Worm (Caenorhabditis elegans) whole organism, dauer: ENCODE results near the gene Y73F8A.15.
"Not testable (repeated sequence)": the region's sequence is repeated elsewhere in the genome, so short reads cannot be mapped to it uniquely, and the experiment has no call there.

Experiments used
- unc-62 ChIP-seq: sonication (generic microtip); optimal IDR thresholded peaks from 2 replicates; lab custom pipeline; 2017; ENCODE audit warnings: missing biosample characterization, missing genetic modification reagents, missing genetic modification characterization

The Y73F8A.15 gene

ce11 chrIV:15321279-15321678 lies at the start of gene Y73F8A.15:
Gene Y73F8A.15 (plus strand): TSS chrIV:15321579.
- no peak for TF ChIP-seq unc-62 (GFP tag; lab: Kevin White, UChicago)

ce11 chrIV:15274063-15274462 lies 47.3 kb upstream of the Y73F8A.15 start:
- TF ChIP-seq unc-62 (GFP tag; lab: Kevin White, UChicago), result no peak

- no peak for TF ChIP-seq unc-62 (GFP tag; lab: Kevin White, UChicago)
Observed at ce11 chrIV:15275363-15275854, 46.0 kb upstream of the Y73F8A.15 start, which contains the start of gene ccg-1. Gene ccg-1 (minus strand): TSS chrIV:15275804.

ce11 chrIV:15280219-15280618 lies 41.2 kb upstream of the Y73F8A.15 start:
- no peak for TF ChIP-seq unc-62 (GFP tag; lab: Kevin White, UChicago)

- no peak for TF ChIP-seq unc-62 (GFP tag; lab: Kevin White, UChicago)
Observed at ce11 chrIV:15283617-15284016, 37.8 kb upstream of the Y73F8A.15 start.

- TF ChIP-seq unc-62 (GFP tag; lab: Kevin White, UChicago), result no peak
Observed at ce11 chrIV:15289508-15289907, 31.9 kb upstream of the Y73F8A.15 start.

ce11 chrIV:15291162-15291561 lies 30.2 kb upstream of the Y73F8A.15 start, which contains the start of gene pqn-90:
Gene pqn-90 (minus strand): TSS chrIV:15291262.
- TF ChIP-seq unc-62 (GFP tag; lab: Kevin White, UChicago), result no peak

ce11 chrIV:15291607-15292006 lies 29.8 kb upstream of the Y73F8A.15 start, which contains the start of gene pqn-91:
Gene pqn-91 (plus strand): TSS chrIV:15291907.
- TF ChIP-seq unc-62 (GFP tag; lab: Kevin White, UChicago), result no peak

ce11 chrIV:15294040-15294439 lies 27.3 kb upstream of the Y73F8A.15 start, which contains the start of gene Y73F8A.10:
Gene Y73F8A.10 (plus strand): TSS chrIV:15294340.
- TF ChIP-seq unc-62 (GFP tag; lab: Kevin White, UChicago), result no peak

- TF ChIP-seq unc-62 (GFP tag; lab: Kevin White, UChicago), result no peak
Observed at ce11 chrIV:15300041-15300440, 21.3 kb upstream of the Y73F8A.15 start.

ce11 chrIV:15302151-15302550 lies 19.2 kb upstream of the Y73F8A.15 start, which contains the start of gene best-21:
Gene best-21 (plus strand): TSS chrIV:15302451.
- no peak for TF ChIP-seq unc-62 (GFP tag; lab: Kevin White, UChicago)

ce11 chrIV:15311590-15311989 lies 9.8 kb upstream of the Y73F8A.15 start, which contains the start of gene Y73F8A.12:
Gene Y73F8A.12 (minus strand): TSS chrIV:15311690.
- TF ChIP-seq unc-62 (GFP tag; lab: Kevin White, UChicago), result not testable (repeated sequence)

ce11 chrIV:15312008-15312407 lies 9.4 kb upstream of the Y73F8A.15 start, which contains the start of gene Y73F8A.13:
Gene Y73F8A.13 (plus strand): TSS chrIV:15312247.
- no peak for TF ChIP-seq unc-62 (GFP tag; lab: Kevin White, UChicago)

ce11 chrIV:15315502-15315901 lies 5.9 kb upstream of the Y73F8A.15 start:
- no peak for TF ChIP-seq unc-62 (GFP tag; lab: Kevin White, UChicago)

- TF ChIP-seq unc-62 (GFP tag; lab: Kevin White, UChicago), result not testable (repeated sequence)
Observed at ce11 chrIV:15318982-15319381, 2.4 kb upstream of the Y73F8A.15 start, which contains the start of gene Y73F8A.14. Gene Y73F8A.14 (minus strand): TSS chrIV:15319082.

ce11 chrIV:15323593-15323992 lies 2.2 kb downstream of the Y73F8A.15 start, which contains the start of gene tbx-39:
Gene tbx-39 (plus strand): TSS chrIV:15323893.
- no peak for TF ChIP-seq unc-62 (GFP tag; lab: Kevin White, UChicago)

ce11 chrIV:15328092-15328491 lies 6.7 kb downstream of the Y73F8A.15 start, which contains the start of gene tbx-40:
Gene tbx-40 (minus strand): TSS chrIV:15328192.
- TF ChIP-seq unc-62 (GFP tag; lab: Kevin White, UChicago), result no peak
